Worm (Caenorhabditis elegans) whole organism, L1 larva: ENCODE measurements around the gene Y66C5A.2.

Experiments used
- C04F5.9 ChIP-seq: sonication (generic microtip); optimal IDR thresholded peaks from 2 replicates; lab custom pipeline; 2016; ENCODE audit warnings: missing genetic modification characterization, missing compliant biosample characterization
- C16A3.4 ChIP-seq: fragments of 150-350 bp; optimal IDR thresholded peaks from 2 replicates; lab custom pipeline; 2014; ENCODE audit warnings: missing biosample characterization, missing genetic modification characterization
- aha-1 ChIP-seq: fragments of 150-350 bp; optimal IDR thresholded peaks from 2 replicates; lab custom pipeline; 2014; ENCODE audit warnings: missing biosample characterization, missing genetic modification characterization
- alr-1 ChIP-seq: fragments of 200-800 bp; sonication (Bioruptor generic); optimal IDR thresholded peaks from 2 replicates; lab custom pipeline; 2018; ENCODE audit warnings: borderline replicate concordance, mild to moderate bottlenecking, missing genetic modification characterization, missing compliant biosample characterization
- blmp-1 ChIP-seq: fragments of 150-350 bp; optimal IDR thresholded peaks from 2 replicates; lab custom pipeline; 2014; ENCODE audit warnings: missing biosample characterization, missing genetic modification characterization
- ceh-82 ChIP-seq, 3 experiments: fragments of 150-350 bp in 1 of 3; sonication (generic microtip) in 2 of 3; optimal IDR thresholded peaks; 2 replicates each; lab custom pipeline; 2014 to 2017; ENCODE audit warnings: missing biosample characterization in 3 of 3, missing genetic modification characterization in 3 of 3
- dpl-1 ChIP-seq, 3 experiments: fragments of 150-350 bp in 2 of 3; sonication (generic microtip) in 1 of 3; optimal IDR thresholded peaks; 2 replicates each; lab custom pipeline; 2014 to 2017; ENCODE audit warnings: missing biosample characterization in 3 of 3, missing genetic modification characterization in 3 of 3, missing genetic modification reagents in 3 of 3
- dsc-1 ChIP-seq: sonication (generic microtip); optimal IDR thresholded peaks from 2 replicates; lab custom pipeline; 2016; ENCODE audit warnings: mild to moderate bottlenecking, missing genetic modification characterization, missing compliant biosample characterization
- efl-1 ChIP-seq, 4 experiments: fragments of 150-350 bp; optimal IDR thresholded peaks in 3 of 4; peaks in 1 of 4; 1 replicate in 1 of 4; 2 replicates in 3 of 4; lab custom pipeline; 2014; ENCODE audit warnings: missing biosample characterization in 2 of 4, missing genetic modification characterization in 2 of 4, missing genetic modification reagents in 2 of 4
- egl-13 ChIP-seq: sonication (generic microtip); optimal IDR thresholded peaks from 2 replicates; lab custom pipeline; 2016; ENCODE audit warnings: missing genotype, missing genetic modification reagents, missing genetic modification characterization, missing compliant biosample characterization
- egl-27 ChIP-seq, 2 experiments: fragments of 150-350 bp in 1 of 2; sonication (generic microtip); optimal IDR thresholded peaks; 3 replicates each; lab custom pipeline; 2017 to 2018; ENCODE audit warnings: missing biosample characterization in 2 of 2, missing genetic modification characterization in 2 of 2, missing genetic modification reagents in 2 of 2
- elt-2 ChIP-seq: sonication (generic microtip); optimal IDR thresholded peaks from 2 replicates; lab custom pipeline; 2016; ENCODE audit warnings: missing genetic modification characterization, mild to moderate bottlenecking, inconsistent platforms, missing compliant biosample characterization, missing genetic modification reagents
- elt-3 ChIP-seq, 6 experiments: fragments of 150-350 bp in 1 of 6; sonication (generic microtip); optimal IDR thresholded peaks; 2 replicates each; lab custom pipeline; 2017 to 2018; ENCODE audit warnings: missing biosample characterization in 6 of 6, missing genetic modification characterization in 6 of 6, inconsistent platforms in 1 of 6
- fkh-10 ChIP-seq: sonication (generic microtip); optimal IDR thresholded peaks from 2 replicates; lab custom pipeline; 2017; ENCODE audit warnings: missing biosample characterization, missing genetic modification reagents, missing genetic modification characterization
- fkh-4 ChIP-seq: sonication (generic microtip); optimal IDR thresholded peaks from 2 replicates; lab custom pipeline; 2016; ENCODE audit warnings: missing compliant biosample characterization, missing genetic modification characterization, borderline replicate concordance
- fkh-8 ChIP-seq: sonication (generic microtip); optimal IDR thresholded peaks from 2 replicates; lab custom pipeline; 2016; ENCODE audit warnings: mild to moderate bottlenecking, missing genetic modification characterization, missing compliant biosample characterization
- fos-1 ChIP-seq: fragments of 150-350 bp; optimal IDR thresholded peaks from 2 replicates; lab custom pipeline; 2014; ENCODE audit warnings: missing biosample characterization, missing genetic modification characterization
- grh-1 ChIP-seq: fragments of 200-800 bp; sonication (Bioruptor generic); IDR thresholded peaks from 2 replicates; pipeline ENCODE4 v1.3.6; 2022; ENCODE audit warnings: missing genetic modification reagents, missing genetic modification characterization, missing compliant biosample characterization
- hlh-17 ChIP-seq: fragments of 200-800 bp; sonication (Bioruptor generic); optimal IDR thresholded peaks from 2 replicates; lab custom pipeline; 2018; ENCODE audit warnings: missing genetic modification characterization, mild to moderate bottlenecking, missing compliant biosample characterization, moderate library complexity, borderline replicate concordance
- irx-1 ChIP-seq: sonication (generic microtip); optimal IDR thresholded peaks from 2 replicates; lab custom pipeline; 2016; ENCODE audit warnings: missing genetic modification characterization, missing compliant biosample characterization
- jun-1 ChIP-seq: fragments of 150-350 bp; optimal IDR thresholded peaks from 2 replicates; lab custom pipeline; 2014; ENCODE audit warnings: missing biosample characterization, missing genetic modification reagents, missing genetic modification characterization
- lin-15B ChIP-seq: fragments of 150-350 bp; sonication (generic microtip); optimal IDR thresholded peaks from 3 replicates; lab custom pipeline; 2014; ENCODE audit warnings: missing biosample characterization, missing genetic modification characterization
- lin-39 ChIP-seq: fragments of 150-350 bp; optimal IDR thresholded peaks from 2 replicates; lab custom pipeline; 2014; ENCODE audit warnings: missing biosample characterization, missing genetic modification reagents, missing genetic modification characterization
- lir-3 ChIP-seq: sonication (generic microtip); optimal IDR thresholded peaks from 2 replicates; lab custom pipeline; 2016; ENCODE audit warnings: mild to moderate bottlenecking, missing genetic modification characterization, moderate library complexity, missing compliant biosample characterization; ENCODE audit not compliant: poor library complexity
- mab-9 ChIP-seq: fragments of 200-800 bp; sonication (Bioruptor generic); IDR thresholded peaks from 2 replicates; pipeline ENCODE4 v1.3.6; 2022; ENCODE audit warnings: missing genetic modification reagents, missing genetic modification characterization, missing compliant biosample characterization
- mdl-1 ChIP-seq, 2 experiments: fragments of 150-350 bp; optimal IDR thresholded peaks; 2 replicates each; lab custom pipeline; 2014 to 2017; ENCODE audit warnings: missing biosample characterization in 2 of 2, missing genetic modification characterization in 2 of 2, inconsistent platforms in 1 of 2
- mef-2 ChIP-seq: fragments of 150-350 bp; optimal IDR thresholded peaks from 2 replicates; lab custom pipeline; 2014; ENCODE audit warnings: missing biosample characterization, missing genetic modification characterization
- nhr-11 ChIP-seq: fragments of 150-350 bp; optimal IDR thresholded peaks from 2 replicates; lab custom pipeline; 2014; ENCODE audit warnings: missing biosample characterization, missing genetic modification characterization
- nhr-12 ChIP-seq: sonication (generic microtip); optimal IDR thresholded peaks from 2 replicates; lab custom pipeline; 2017; ENCODE audit warnings: missing biosample characterization, missing genetic modification characterization
- nhr-19 ChIP-seq: fragments of 200-800 bp; sonication (Bioruptor generic); conservative IDR thresholded peaks from 2 replicates; pipeline ENCODE4 v1.3.6; 2022; ENCODE audit warnings: missing genetic modification characterization, missing compliant biosample characterization
- nhr-20 ChIP-seq: sonication (generic microtip); optimal IDR thresholded peaks from 2 replicates; lab custom pipeline; 2016; ENCODE audit warnings: mild to moderate bottlenecking, missing genetic modification characterization, missing compliant biosample characterization
- nhr-28 ChIP-seq: fragments of 150-350 bp; optimal IDR thresholded peaks from 2 replicates; lab custom pipeline; 2014; ENCODE audit warnings: missing biosample characterization, missing genetic modification characterization
- nhr-47 ChIP-seq: sonication (generic microtip); optimal IDR thresholded peaks from 2 replicates; lab custom pipeline; 2016; ENCODE audit warnings: mild to moderate bottlenecking, missing genetic modification characterization, moderate library complexity, missing compliant biosample characterization
- nhr-76 ChIP-seq: sonication (generic microtip); optimal IDR thresholded peaks from 2 replicates; lab custom pipeline; 2017; ENCODE audit warnings: missing biosample characterization, missing genetic modification characterization
- nhr-84 ChIP-seq: sonication (generic microtip); optimal IDR thresholded peaks from 2 replicates; lab custom pipeline; 2017; ENCODE audit warnings: missing biosample characterization, missing genetic modification characterization
- nhr-85 ChIP-seq: sonication (generic microtip); peaks from one replicate; lab custom pipeline; 2016; ENCODE audit warnings: missing genetic modification characterization, inconsistent platforms, missing compliant biosample characterization
- pag-3 ChIP-seq: sonication (generic microtip); optimal IDR thresholded peaks from 2 replicates; lab custom pipeline; 2017; ENCODE audit warnings: missing genetic modification characterization, mild to moderate bottlenecking, missing compliant biosample characterization, antibody characterized with exemption, borderline replicate concordance; ENCODE audit not compliant: insufficient read depth
- pqm-1 ChIP-seq: sonication (generic microtip); optimal IDR thresholded peaks from 3 replicates; lab custom pipeline; 2017; ENCODE audit warnings: missing biosample characterization, missing genetic modification characterization
- sox-4 ChIP-seq: sonication (generic microtip); optimal IDR thresholded peaks from 2 replicates; lab custom pipeline; 2016; ENCODE audit warnings: missing genetic modification characterization, missing compliant biosample characterization
- sup-37 ChIP-seq: fragments of 200-800 bp; sonication (Bioruptor generic); optimal IDR thresholded peaks from 2 replicates; lab custom pipeline; 2018; ENCODE audit warnings: mild to moderate bottlenecking, missing genetic modification characterization, missing compliant biosample characterization
- swsn-7 ChIP-seq: sonication (generic microtip); optimal IDR thresholded peaks from 2 replicates; lab custom pipeline; 2016; ENCODE audit warnings: missing genetic modification characterization, missing compliant biosample characterization
- tbx-2 ChIP-seq: sonication (generic microtip); optimal IDR thresholded peaks from 2 replicates; lab custom pipeline; 2016; ENCODE audit warnings: missing genetic modification characterization, missing compliant biosample characterization
- tlp-1 ChIP-seq: fragments of 150-350 bp; optimal IDR thresholded peaks from 2 replicates; lab custom pipeline; 2014; ENCODE audit warnings: missing biosample characterization, missing genetic modification characterization
- unc-130 ChIP-seq: fragments of 150-350 bp; optimal IDR thresholded peaks from 2 replicates; lab custom pipeline; 2017; ENCODE audit warnings: missing biosample characterization, missing genetic modification characterization, inconsistent platforms
- unc-86 ChIP-seq: sonication (generic microtip); optimal IDR thresholded peaks from 2 replicates; lab custom pipeline; 2016; ENCODE audit warnings: missing genetic modification characterization, missing compliant biosample characterization
- unc-98 ChIP-seq: fragments of 200-800 bp; sonication (Bioruptor generic); IDR thresholded peaks from 2 replicates; pipeline ENCODE4 v1.3.6; 2022; ENCODE audit warnings: missing genetic modification characterization, missing compliant biosample characterization
- vab-15 ChIP-seq: sonication (generic microtip); optimal IDR thresholded peaks from 2 replicates; lab custom pipeline; 2017; ENCODE audit warnings: missing genotype, mild to moderate bottlenecking, missing genetic modification characterization, missing compliant biosample characterization
- xbp-1 ChIP-seq: sonication (generic microtip); optimal IDR thresholded peaks from 2 replicates; lab custom pipeline; 2016; ENCODE audit warnings: missing genetic modification characterization, missing compliant biosample characterization
- zag-1 ChIP-seq: fragments of 150-350 bp; optimal IDR thresholded peaks from 2 replicates; lab custom pipeline; 2014; ENCODE audit warnings: missing biosample characterization, missing genetic modification characterization

The Y66C5A.2 gene

ce11 chrX:14500422-14501058, 40.0 kb downstream of the Y66C5A.2 start (continued):
- no peak for TF ChIP-seq dsc-1 (tag; lab: Kevin White, UChicago)
- TF ChIP-seq jun-1 (tag; lab: Kevin White, UChicago), result no peak

- TF ChIP-seq nhr-19 (GFP tag; lab: Robert Waterston, UW) (peak; percentile 74), elt-2 (peak; percentile 96), zag-1 (tag; lab: Kevin White, UChicago) (no peak), ceh-82 (tag; optimal IDR thresholded peaks at IDR 0.05; lab: Kevin White, UChicago) (no peak), pag-3 (tag; lab: Kevin White, UChicago) (no peak), unc-86 (tag; lab: Kevin White, UChicago) (no peak), dpl-1 (GFP tag; optimal IDR thresholded peaks at IDR 0.05; lab: Kevin White, UChicago) (peak in 2 of 3 experiments; percentile 8 to 14), mef-2 (tag; lab: Kevin White, UChicago) (no peak), unc-98 (GFP tag; lab: Robert Waterston, UW) (no peak), lin-39 (tag; lab: Kevin White, UChicago) (no peak), fos-1 (tag; lab: Kevin White, UChicago) (peak; percentile 21), nhr-84 (tag; lab: Kevin White, UChicago) (no peak), pqm-1 (peak; percentile 28), nhr-85 (tag; lab: Kevin White, UChicago) (peak; percentile 98), nhr-28 (tag; lab: Kevin White, UChicago) (no peak), fkh-10 (GFP tag; lab: Kevin White, UChicago) (no peak), sox-4 (tag; lab: Kevin White, UChicago) (no peak), hlh-17 (GFP tag; lab: Kevin White, UChicago) (no peak), sup-37 (GFP tag; lab: Kevin White, UChicago) (no peak), blmp-1 (tag; lab: Kevin White, UChicago) (peak; percentile 60), lin-15B (tag; lab: Kevin White, UChicago) (no peak), tlp-1 (tag; lab: Kevin White, UChicago) (peak; percentile 80), C04F5.9 (tag; lab: Kevin White, UChicago) (no peak), C16A3.4 (tag; lab: Kevin White, UChicago) (peak; percentile 27), alr-1 (tag; lab: Kevin White, UChicago) (no peak), efl-1 (optimal IDR thresholded peaks at IDR 0.05; lab: Kevin White, UChicago) (peak in 1 of 2 experiments; percentile 12), efl-1 (GFP tag; optimal IDR thresholded peaks at IDR 0.05 in 1 of 2; lab: Kevin White, UChicago) (peak in 1 of 2 experiments; percentile 67), grh-1 (GFP tag; lab: Robert Waterston, UW) (peak; percentile 71), nhr-20 (tag; lab: Kevin White, UChicago) (peak; percentile 92), fkh-8 (tag; lab: Kevin White, UChicago) (no peak), mdl-1 (tag; optimal IDR thresholded peaks at IDR 0.05; lab: Kevin White, UChicago) (peak in 1 of 2 experiments; percentile 78), nhr-76 (tag; lab: Kevin White, UChicago) (no peak), nhr-47 (tag; lab: Kevin White, UChicago) (peak; percentile 63), nhr-12 (no peak), aha-1 (tag; lab: Kevin White, UChicago) (no peak), egl-27 (tag; optimal IDR thresholded peaks at IDR 0.05; lab: Kevin White, UChicago) (no peak), elt-3 (tag; optimal IDR thresholded peaks at IDR 0.05; lab: Kevin White, UChicago) (peak in 5 of 6 experiments; percentile 2 to 93 (median 49)), mab-9 (GFP tag; lab: Robert Waterston, UW) (0 out of 2 replicates have a peak, but pooled peaks have one; percentile 17), egl-13 (tag; lab: Kevin White, UChicago) (no peak), nhr-11 (tag; lab: Kevin White, UChicago) (no peak), fkh-4 (tag; lab: Kevin White, UChicago) (no peak), swsn-7 (no peak), lir-3 (tag; lab: Kevin White, UChicago) (peak; percentile 20), vab-15 (no peak), tbx-2 (tag; lab: Kevin White, UChicago) (peak; percentile 52), xbp-1 (no peak), irx-1 (tag; lab: Kevin White, UChicago) (peak; percentile 69), unc-130 (peak; percentile 36)
These were observed 41.6 kb downstream of the Y66C5A.2 start for ce11 chrX:14502116-14502587.
